Fruit fly (Drosophila melanogaster) whole organism, embryonic: ENCODE data around the gene CG42393.
A peak's percentile ranks its signal among the peaks of the same experiment; 100 is the strongest.

Source experiments
- CG10274 ChIP-seq: fragments of 200-800 bp; sonication (Bioruptor generic); optimal IDR thresholded peaks from 3 replicates; lab custom pipeline; 2017; ENCODE audit warnings: missing biosample characterization, mild to moderate bottlenecking, missing genetic modification characterization
- CG10431 ChIP-seq: fragments of 200-800 bp; sonication (Bioruptor generic); optimal IDR thresholded peaks from 3 replicates; lab custom pipeline; 2018; ENCODE audit warnings: missing biosample characterization, mild to moderate bottlenecking, missing genetic modification characterization
- CG11560 ChIP-seq: fragments of 200-800 bp; sonication (Bioruptor generic); IDR thresholded peaks from 3 replicates; pipeline ENCODE4 v1.3.6; 2022; ENCODE audit warnings: missing biosample characterization, missing genetic modification characterization
- CG12104 ChIP-seq: fragments of 200-800 bp; sonication (Bioruptor generic); optimal IDR thresholded peaks from 3 replicates; lab custom pipeline; 2016; ENCODE audit warnings: missing biosample characterization, missing genetic modification characterization
- CG12219 ChIP-seq: fragments of 200-800 bp; sonication (Bioruptor generic); optimal IDR thresholded peaks from 3 replicates; lab custom pipeline; 2018; ENCODE audit warnings: missing biosample characterization, mild to moderate bottlenecking, missing genetic modification characterization
- CG12236 ChIP-seq: fragments of 200-800 bp; sonication (Bioruptor generic); optimal IDR thresholded peaks from 2 replicates; lab custom pipeline; 2016; ENCODE audit warnings: missing biosample characterization, missing genetic modification characterization
- CG12769 ChIP-seq: fragments of 200-800 bp; sonication (Bioruptor generic); optimal IDR thresholded peaks from 2 replicates; lab custom pipeline; 2019; ENCODE audit warnings: missing biosample characterization, mild to moderate bottlenecking, missing genetic modification characterization, moderate library complexity
- CG13424 ChIP-seq: fragments of 200-800 bp; sonication (Bioruptor generic); optimal IDR thresholded peaks from 2 replicates; lab custom pipeline; 2019; ENCODE audit warnings: missing biosample characterization, mild to moderate bottlenecking, missing genetic modification characterization, moderate library complexity
- CG14050 ChIP-seq: fragments of 200-800 bp; sonication (Bioruptor generic); IDR thresholded peaks from 3 replicates; pipeline ENCODE4 v1.3.6; 2022; ENCODE audit warnings: missing biosample characterization, missing genetic modification characterization
- CG15601 ChIP-seq: fragments of 200-800 bp; sonication (Bioruptor generic); optimal IDR thresholded peaks from 3 replicates; lab custom pipeline; 2019; ENCODE audit warnings: missing biosample characterization, mild to moderate bottlenecking, missing genetic modification characterization, moderate library complexity
- CG16815 ChIP-seq: fragments of 200-800 bp; sonication (Bioruptor generic); optimal IDR thresholded peaks from 3 replicates; lab custom pipeline; 2017; ENCODE audit warnings: missing biosample characterization, mild to moderate bottlenecking, missing genetic modification characterization
- CG17359 ChIP-seq: fragments of 200-800 bp; sonication (Bioruptor generic); optimal IDR thresholded peaks from 3 replicates; lab custom pipeline; 2018; ENCODE audit warnings: missing biosample characterization, mild to moderate bottlenecking, missing genetic modification characterization, moderate library complexity
- CG17568 ChIP-seq: fragments of 200-800 bp; sonication (Bioruptor generic); optimal IDR thresholded peaks from 2 replicates; lab custom pipeline; 2018; ENCODE audit warnings: missing biosample characterization, mild to moderate bottlenecking, missing genetic modification characterization, moderate library complexity
- CG18262 ChIP-seq: fragments of 200-800 bp; optimal IDR thresholded peaks from 3 replicates; lab custom pipeline; 2019; ENCODE audit warnings: missing biosample characterization, mild to moderate bottlenecking, missing genetic modification characterization, moderate library complexity
- CG18764 ChIP-seq: fragments of 200-800 bp; sonication (Bioruptor generic); optimal IDR thresholded peaks from 3 replicates; lab custom pipeline; 2016; ENCODE audit warnings: missing biosample characterization, missing genetic modification characterization
- CG8089 ChIP-seq: fragments of 200-800 bp; sonication (Bioruptor generic); optimal IDR thresholded peaks from 3 replicates; lab custom pipeline; 2016; ENCODE audit warnings: missing biosample characterization, missing genetic modification characterization
- CG8388 ChIP-seq: fragments of 200-800 bp; sonication (Bioruptor generic); optimal IDR thresholded peaks from 2 replicates; lab custom pipeline; 2019; ENCODE audit warnings: missing biosample characterization, mild to moderate bottlenecking, missing genetic modification characterization, moderate library complexity
- CG8478 ChIP-seq: fragments of >200 bp; optimal IDR thresholded peaks from 2 replicates; lab custom pipeline; 2018
- Dip2 ChIP-seq: fragments of 200-800 bp; sonication (Bioruptor generic); IDR thresholded peaks from 2 replicates; pipeline ENCODE4 v1.3.6; 2022; ENCODE audit warnings: missing biosample characterization, missing genetic modification characterization
- HLH4C ChIP-seq: fragments of 200-800 bp; sonication (Bioruptor generic); IDR thresholded peaks from 3 replicates; pipeline ENCODE4 v1.3.6; 2022; ENCODE audit warnings: missing biosample characterization, missing genetic modification characterization; ENCODE audit not compliant: partially characterized antibody
- HLHmδ ChIP-seq: fragments of 200-800 bp; sonication (Bioruptor generic); optimal IDR thresholded peaks from 2 replicates; lab custom pipeline; 2018; ENCODE audit warnings: missing biosample characterization, mild to moderate bottlenecking, missing genetic modification characterization, moderate library complexity
- HmgZ ChIP-seq: fragments of 200-800 bp; sonication (Bioruptor generic); optimal IDR thresholded peaks from 2 replicates; lab custom pipeline; 2018; ENCODE audit warnings: missing biosample characterization, mild to moderate bottlenecking, missing genetic modification characterization
- MBD-R2 ChIP-seq: fragments of 200-800 bp; sonication (Bioruptor generic); IDR thresholded peaks from 2 replicates; pipeline ENCODE4 v1.3.6; 2022; ENCODE audit warnings: missing biosample characterization, missing genetic modification characterization
- Meics ChIP-seq: fragments of 200-800 bp; sonication (Bioruptor generic); optimal IDR thresholded peaks from 2 replicates; lab custom pipeline; 2017; ENCODE audit warnings: missing biosample characterization, mild to moderate bottlenecking, missing genetic modification characterization
- Myb ChIP-seq: fragments of 200-800 bp; sonication (Bioruptor generic); optimal IDR thresholded peaks from 2 replicates; lab custom pipeline; 2016; ENCODE audit warnings: missing biosample characterization, missing genetic modification characterization
- NC2α ChIP-seq: fragments of 200-800 bp; sonication (Bioruptor generic); optimal IDR thresholded peaks from 2 replicates; lab custom pipeline; 2016; ENCODE audit warnings: missing biosample characterization, missing genetic modification characterization
- Trl ChIP-seq, 3 experiments: fragments of >200 bp in 2 of 3; fragments of 200-800 bp in 1 of 3; sonication (Bioruptor generic) in 1 of 3; optimal IDR thresholded peaks; 2 replicates in 1 of 3; 3 replicates in 2 of 3; lab custom pipeline; 2016 to 2017; ENCODE audit warnings: missing biosample characterization in 1 of 3, missing genetic modification characterization in 1 of 3
- Xbp1 ChIP-seq: fragments of 200-800 bp; sonication (Bioruptor generic); optimal IDR thresholded peaks from 3 replicates; lab custom pipeline; 2016; ENCODE audit warnings: missing biosample characterization, mild to moderate bottlenecking, missing genetic modification characterization
- YL-1 ChIP-seq: fragments of 200-800 bp; sonication (Bioruptor generic); optimal IDR thresholded peaks from 3 replicates; lab custom pipeline; 2017; ENCODE audit warnings: missing biosample characterization, mild to moderate bottlenecking, missing genetic modification characterization
- ato ChIP-seq: fragments of 200-800 bp; sonication (Bioruptor generic); IDR thresholded peaks from 2 replicates; pipeline ENCODE4 v1.3.6; 2022; ENCODE audit warnings: missing biosample characterization, missing genetic modification characterization; ENCODE audit not compliant: partially characterized antibody
- bowl ChIP-seq: fragments of 200-800 bp; sonication (Bioruptor generic); IDR thresholded peaks from 2 replicates; pipeline ENCODE4 v1.3.6; 2022; ENCODE audit warnings: missing biosample characterization, missing genetic modification characterization
- btn ChIP-seq: fragments of 200-800 bp; sonication (Bioruptor generic); optimal IDR thresholded peaks from 2 replicates; lab custom pipeline; 2016; ENCODE audit warnings: missing biosample characterization, missing genetic modification characterization
- cad ChIP-seq: fragments of >200 bp; optimal IDR thresholded peaks from 2 replicates; lab custom pipeline; 2017; ENCODE audit warnings: missing biosample characterization, missing genetic modification characterization
- cato ChIP-seq: fragments of 200-800 bp; sonication (Bioruptor generic); optimal IDR thresholded peaks from 2 replicates; lab custom pipeline; 2016; ENCODE audit warnings: missing biosample characterization, missing genetic modification characterization, borderline replicate concordance
- chm ChIP-seq: fragments of 200-800 bp; sonication (Bioruptor generic); IDR thresholded peaks from 2 replicates; pipeline ENCODE4 v1.3.6; 2022; ENCODE audit warnings: missing biosample characterization, missing genetic modification characterization
- dati ChIP-seq: fragments of 200-800 bp; sonication (Bioruptor generic); IDR thresholded peaks from 2 replicates; pipeline ENCODE4 v1.3.6; 2022; ENCODE audit warnings: missing biosample characterization, missing genetic modification characterization
- dimm ChIP-seq: fragments of 200-800 bp; sonication (Bioruptor generic); IDR thresholded peaks from 2 replicates; pipeline ENCODE4 v1.3.6; 2022; ENCODE audit warnings: missing biosample characterization, missing genetic modification characterization
- dm ChIP-seq: fragments of 200-800 bp; sonication (Bioruptor generic); optimal IDR thresholded peaks from 3 replicates; lab custom pipeline; 2016; ENCODE audit warnings: missing biosample characterization, missing genetic modification characterization
- fd64A ChIP-seq: fragments of 200-800 bp; sonication (Bioruptor generic); optimal IDR thresholded peaks from 3 replicates; lab custom pipeline; 2018; ENCODE audit warnings: missing biosample characterization, mild to moderate bottlenecking, missing genetic modification characterization
- gce ChIP-seq: fragments of 200-800 bp; sonication (Bioruptor generic); IDR thresholded peaks from 3 replicates; pipeline ENCODE4 v1.3.6; 2022; ENCODE audit warnings: missing biosample characterization, missing genetic modification characterization
- jumu ChIP-seq: fragments of 200-800 bp; sonication (Bioruptor generic); optimal IDR thresholded peaks from 3 replicates; lab custom pipeline; 2016; ENCODE audit warnings: missing biosample characterization, missing genetic modification characterization
- nmo ChIP-seq: fragments of 200-800 bp; sonication (Bioruptor generic); optimal IDR thresholded peaks from 2 replicates; lab custom pipeline; 2018; ENCODE audit warnings: missing biosample characterization, mild to moderate bottlenecking, missing genetic modification characterization, moderate library complexity
- p53 ChIP-seq: fragments of 200-800 bp; sonication (Bioruptor generic); optimal IDR thresholded peaks from 2 replicates; lab custom pipeline; 2016; ENCODE audit warnings: missing biosample characterization, missing genetic modification characterization
- peb ChIP-seq: fragments of 200-800 bp; sonication (Bioruptor generic); IDR thresholded peaks from 2 replicates; pipeline ENCODE4 v1.3.6; 2022; ENCODE audit warnings: missing biosample characterization, missing genetic modification characterization
- sd ChIP-seq: fragments of 200-800 bp; sonication (Bioruptor generic); optimal IDR thresholded peaks from 3 replicates; lab custom pipeline; 2018; ENCODE audit warnings: missing biosample characterization, mild to moderate bottlenecking, missing genetic modification characterization, moderate library complexity
- sim ChIP-seq: fragments of 200-800 bp; sonication (Bioruptor generic); IDR thresholded peaks from 2 replicates; pipeline ENCODE4 v1.3.6; 2022; ENCODE audit warnings: missing biosample characterization, missing genetic modification characterization
- slbo ChIP-seq: fragments of 200-800 bp; sonication (Bioruptor generic); IDR thresholded peaks from 2 replicates; pipeline ENCODE4 v1.3.6; 2022; ENCODE audit warnings: missing biosample characterization, missing genetic modification characterization
- slou ChIP-seq: fragments of 200-800 bp; sonication (Bioruptor generic); optimal IDR thresholded peaks from 3 replicates; lab custom pipeline; 2016; ENCODE audit warnings: missing biosample characterization, missing genetic modification characterization
- tll ChIP-seq, 2 experiments: fragments of 200-800 bp in 1 of 2; fragments of >200 bp in 1 of 2; sonication (Bioruptor generic) in 1 of 2; optimal IDR thresholded peaks; 2 replicates each; lab custom pipeline; 2017 to 2019; ENCODE audit warnings: missing biosample characterization in 2 of 2, missing genetic modification characterization in 2 of 2, mild to moderate bottlenecking in 1 of 2, moderate library complexity in 1 of 2
- tup ChIP-seq: fragments of 200-800 bp; sonication (Bioruptor generic); optimal IDR thresholded peaks from 2 replicates; lab custom pipeline; 2016; ENCODE audit warnings: missing biosample characterization, mild to moderate bottlenecking, missing genetic modification characterization, moderate library complexity

Gene CG42393

DNA sequence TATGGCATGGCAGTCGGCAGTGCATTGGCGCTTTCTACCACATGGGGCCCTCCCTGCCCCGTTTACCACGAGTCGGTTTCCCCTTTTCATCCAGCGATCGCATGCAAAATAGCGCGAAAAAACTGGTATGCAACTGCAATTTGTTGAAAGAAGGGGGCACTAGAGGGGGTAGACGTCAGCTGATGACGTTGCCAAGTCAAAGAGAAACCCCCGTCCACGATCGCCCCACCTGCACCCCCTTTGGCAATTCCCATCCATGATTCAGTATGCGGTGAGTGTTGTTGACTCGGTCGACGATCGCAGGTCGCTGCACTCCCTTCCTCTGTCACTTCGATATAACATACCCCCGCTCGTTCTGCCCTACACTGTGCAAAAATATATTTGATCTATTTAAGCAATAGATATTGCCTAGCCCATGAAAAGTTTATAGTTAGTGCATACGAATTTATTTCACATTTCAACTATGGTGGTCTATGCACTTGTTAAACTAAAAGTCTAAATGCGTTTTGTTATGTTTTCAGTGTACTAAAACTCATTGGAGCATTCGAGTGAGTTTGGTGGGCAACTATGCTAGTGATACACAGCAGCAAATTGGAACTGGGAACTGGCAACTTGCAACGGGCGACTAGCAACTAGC lies 33.7 kb upstream of the CG42393 start (continued):
- TF ChIP-seq CG17359 (tag; lab: Kevin White, UChicago), result peak; percentile 76
- TF ChIP-seq CG17568 (GFP tag; lab: Kevin White, UChicago), result peak; percentile 40
- peak; percentile 75 for TF ChIP-seq fd64A
- TF ChIP-seq CG11560 (tag; lab: Robert Waterston, UW), result no peak
- no peak for TF ChIP-seq Dip2 (GFP tag; lab: Robert Waterston, UW)
- peak; percentile 69 for TF ChIP-seq CG18764
- no peak for TF ChIP-seq YL-1 (GFP tag; lab: Kevin White, UChicago)
- TF ChIP-seq bowl (GFP tag; lab: Robert Waterston, UW), result no peak
- peak; percentile 29 for TF ChIP-seq Myb
- no peak for TF ChIP-seq peb (GFP tag; lab: Robert Waterston, UW)
- peak; percentile 75 for TF ChIP-seq NC2α (GFP tag; lab: Kevin White, UChicago)
- TF ChIP-seq Meics, result no peak
- peak; percentile 83 for TF ChIP-seq btn (GFP tag; lab: Kevin White, UChicago)
- TF ChIP-seq HLHmδ (GFP tag; lab: Kevin White, UChicago), result no peak
- no peak for TF ChIP-seq sd
- 0 out of 2 replicates have a peak, but pooled peaks have one; percentile 6 for TF ChIP-seq dimm
- peak; percentile 77 for TF ChIP-seq CG12219 (GFP tag; lab: Kevin White, UChicago)
- TF ChIP-seq slbo, result peak; percentile 29; the same call in 1 of the 2 replicates
- TF ChIP-seq p53 (GFP tag; lab: Kevin White, UChicago), result no peak
- no peak for TF ChIP-seq HmgZ (tag; lab: Kevin White, UChicago)
- no peak for TF ChIP-seq cad (GFP tag; lab: Kevin White, UChicago)
- TF ChIP-seq HLH4C, result no peak
- peak; percentile 91 for TF ChIP-seq CG18262 (tag; lab: Kevin White, UChicago)
- no peak for TF ChIP-seq MBD-R2 (GFP tag; lab: Robert Waterston, UW)
- peak; percentile 72 for TF ChIP-seq sim (GFP tag; lab: Robert Waterston, UW)
- 0 out of 2 replicates have a peak, but pooled peaks have one; percentile 26 for TF ChIP-seq dati
- no peak for TF ChIP-seq CG14050 (GFP tag; lab: Robert Waterston, UW)
- TF ChIP-seq CG15601 (tag; lab: Kevin White, UChicago), result peak; percentile 87
- no peak; the same call in 2 of the 3 replicates for TF ChIP-seq gce
- peak; percentile 33 for TF ChIP-seq dm
- TF ChIP-seq CG8478 (lab: Kevin White, UChicago), result no peak
- TF ChIP-seq cato (GFP tag; lab: Kevin White, UChicago), result peak; percentile 65
- TF ChIP-seq chm, result peak; percentile 84; the same call in 1 of the 2 replicates
- TF ChIP-seq tll (GFP tag; optimal IDR thresholded peaks at IDR 0.05; lab: Kevin White, UChicago), result no peak
- peak; percentile 61 for TF ChIP-seq CG13424 (tag; lab: Kevin White, UChicago)
- peak; percentile 78 for TF ChIP-seq jumu (GFP tag; lab: Kevin White, UChicago)
- TF ChIP-seq ato, result no peak
- peak; percentile 71 for TF ChIP-seq Xbp1 (GFP tag; lab: Kevin White, UChicago)
- peak; percentile 55 for TF ChIP-seq CG12769
- TF ChIP-seq CG12236, result peak; percentile 66
- TF ChIP-seq slou, result no peak
- no peak for TF ChIP-seq CG10431 (GFP tag; lab: Kevin White, UChicago)
- TF ChIP-seq CG10274 (GFP tag; lab: Kevin White, UChicago), result peak; percentile 28
- peak; percentile 20 for TF ChIP-seq tup
- no peak for TF ChIP-seq Trl (optimal IDR thresholded peaks at IDR 0.05; lab: Kevin White, UChicago)
- peak; percentile 49 for TF ChIP-seq Trl (GFP tag; optimal IDR thresholded peaks at IDR 0.05; lab: Kevin White, UChicago)
- TF ChIP-seq CG8388 (GFP tag; lab: Kevin White, UChicago), result peak; percentile 85
- peak; percentile 43 for TF ChIP-seq CG12104 (GFP tag; lab: Kevin White, UChicago)
- TF ChIP-seq nmo (GFP tag; lab: Kevin White, UChicago), result peak; percentile 87
- TF ChIP-seq CG16815 (GFP tag; lab: Kevin White, UChicago), result peak; percentile 86
- peak; percentile 79 for TF ChIP-seq CG8089 (GFP tag; lab: Kevin White, UChicago)
